Fruit fly (Drosophila melanogaster) whole organism, wandering third instar larva: ENCODE measurements around the gene CG4230.
A peak's percentile ranks its signal among the peaks of the same experiment; 100 is the strongest.

Experiments
- Abd-B ChIP-seq: fragments of >200 bp; optimal IDR thresholded peaks from 2 replicates; lab custom pipeline; 2017; ENCODE audit warnings: missing biosample characterization, missing genetic modification characterization
- CG32264 ChIP-seq: fragments of 200-800 bp; sonication (Bioruptor generic); optimal IDR thresholded peaks from 2 replicates; lab custom pipeline; 2016; ENCODE audit warnings: missing biosample characterization, missing genetic modification characterization
- CG9705 ChIP-seq: fragments of 200-800 bp; sonication (Bioruptor generic); optimal IDR thresholded peaks from 2 replicates; lab custom pipeline; 2018; ENCODE audit warnings: missing biosample characterization, mild to moderate bottlenecking, missing genetic modification characterization
- CrebA ChIP-seq: fragments of 200-800 bp; sonication (Bioruptor generic); optimal IDR thresholded peaks from 2 replicates; lab custom pipeline; 2016; ENCODE audit warnings: missing biosample characterization, mild to moderate bottlenecking, missing genetic modification characterization, borderline replicate concordance
- Dfd ChIP-seq: fragments of >200 bp; optimal IDR thresholded peaks from 2 replicates; lab custom pipeline; 2017; ENCODE audit warnings: missing biosample characterization, missing genetic modification characterization
- Dif ChIP-seq: fragments of 200-275, 200-300 bp; sonication (Bioruptor generic); optimal IDR thresholded peaks from 2 replicates; lab custom pipeline; 2018; ENCODE audit warnings: missing biosample characterization, missing genetic modification characterization; ENCODE audit not compliant: partially characterized antibody
- GATAd ChIP-seq: sonication (Bioruptor generic); optimal IDR thresholded peaks from 2 replicates; lab custom pipeline; 2016; ENCODE audit warnings: missing biosample characterization, missing genetic modification characterization
- HLH106 ChIP-seq: fragments of 200-800 bp; optimal IDR thresholded peaks from 3 replicates; lab custom pipeline; 2019; ENCODE audit warnings: missing biosample characterization, mild to moderate bottlenecking, missing genetic modification characterization, moderate library complexity
- Hnf4 ChIP-seq: fragments of 200-800 bp; sonication (Bioruptor generic); optimal IDR thresholded peaks from 2 replicates; lab custom pipeline; 2016; ENCODE audit warnings: missing biosample characterization, mild to moderate bottlenecking, missing genetic modification characterization
- Hr78 ChIP-seq: fragments of >200 bp; optimal IDR thresholded peaks from 2 replicates; lab custom pipeline; 2017; ENCODE audit warnings: missing biosample characterization, missing genetic modification characterization
- Hr83 ChIP-seq: fragments of 200-300 bp; sonication (Bioruptor generic); optimal IDR thresholded peaks from 2 replicates; lab custom pipeline; 2016; ENCODE audit warnings: missing biosample characterization, mild to moderate bottlenecking, missing genetic modification characterization, moderate library complexity; ENCODE audit not compliant: poor library complexity, severe bottlenecking
- Jra ChIP-seq: sonication (Bioruptor generic); optimal IDR thresholded peaks from 2 replicates; lab custom pipeline; 2016; ENCODE audit warnings: missing biosample characterization, missing genetic modification characterization
- Mio ChIP-seq: sonication (Bioruptor generic); optimal IDR thresholded peaks from 2 replicates; lab custom pipeline; 2016; ENCODE audit warnings: missing biosample characterization, missing genetic modification characterization
- Myc ChIP-seq: fragments of >200 bp; optimal IDR thresholded peaks from 2 replicates; lab custom pipeline; 2017
- N ChIP-seq: fragments of >200 bp; optimal IDR thresholded peaks from 2 replicates; lab custom pipeline; 2018; ENCODE audit warnings: missing biosample characterization, missing external identifiers, missing genetic modification characterization
- OdsH ChIP-seq: fragments of 200-800 bp; sonication (Bioruptor generic); optimal IDR thresholded peaks from 2 replicates; lab custom pipeline; 2016; ENCODE audit warnings: missing biosample characterization, mild to moderate bottlenecking, missing genetic modification characterization
- Rel ChIP-seq, 2 experiments: fragments of 200-800 bp; sonication (Bioruptor generic) in 1 of 2; optimal IDR thresholded peaks; 2 replicates in 1 of 2; 3 replicates in 1 of 2; lab custom pipeline; 2016 to 2019; ENCODE audit warnings: mild to moderate bottlenecking in 2 of 2, missing biosample characterization in 2 of 2, missing genetic modification characterization in 2 of 2, moderate library complexity in 1 of 2
- Sp1 ChIP-seq: fragments of 200-800 bp; sonication (Bioruptor generic); optimal IDR thresholded peaks from 3 replicates; lab custom pipeline; 2019; ENCODE audit warnings: missing biosample characterization, mild to moderate bottlenecking, missing genetic modification characterization, moderate library complexity
- Vsx2 ChIP-seq: fragments of 200-300, 225-300 bp; sonication (Bioruptor generic); optimal IDR thresholded peaks from 2 replicates; lab custom pipeline; 2018; ENCODE audit warnings: missing biosample characterization, missing genetic modification characterization; ENCODE audit not compliant: partially characterized antibody
- br ChIP-seq: fragments of 200-800 bp; sonication (Bioruptor generic); optimal IDR thresholded peaks from 2 replicates; lab custom pipeline; 2016; ENCODE audit warnings: missing biosample characterization, missing genetic modification characterization
- brk ChIP-seq: fragments of 200-800 bp; sonication (Bioruptor generic); optimal IDR thresholded peaks from 2 replicates; lab custom pipeline; 2016; ENCODE audit warnings: missing biosample characterization, mild to moderate bottlenecking, missing genetic modification characterization
- dl ChIP-seq, 2 experiments: fragments of 175-275, 200-275 bp in 1 of 2; fragments of 200-275 bp in 1 of 2; sonication (Bioruptor generic); optimal IDR thresholded peaks; lab custom pipeline; 2018; ENCODE audit warnings: mild to moderate bottlenecking in 2 of 2, missing biosample characterization in 2 of 2, missing genetic modification characterization in 2 of 2, moderate library complexity in 2 of 2; ENCODE audit not compliant: partially characterized antibody in 2 of 2, insufficient read depth in 1 of 2
- dmrt93B ChIP-seq: fragments of 200-800 bp; sonication (Bioruptor generic); optimal IDR thresholded peaks from 2 replicates; lab custom pipeline; 2018; ENCODE audit warnings: missing biosample characterization, mild to moderate bottlenecking, missing genetic modification characterization
- dsf ChIP-seq: sonication (Bioruptor generic); optimal IDR thresholded peaks from 2 replicates; lab custom pipeline; 2016; ENCODE audit warnings: missing biosample characterization, missing genetic modification characterization, borderline replicate concordance
- ey ChIP-seq: fragments of 200-800 bp; sonication (Bioruptor generic); optimal IDR thresholded peaks from 2 replicates; lab custom pipeline; 2016; ENCODE audit warnings: missing biosample characterization, missing genetic modification characterization
- foxo ChIP-seq, 2 experiments: fragments of 200-800 bp; sonication (Bioruptor generic); optimal IDR thresholded peaks; 2 replicates in 1 of 2; 3 replicates in 1 of 2; lab custom pipeline; 2016 to 2017; ENCODE audit warnings: missing biosample characterization in 2 of 2, missing genetic modification characterization in 2 of 2
- fru ChIP-seq: fragments of 200-800 bp; sonication (Bioruptor generic); optimal IDR thresholded peaks from 3 replicates; lab custom pipeline; 2016; ENCODE audit warnings: missing biosample characterization, mild to moderate bottlenecking, missing genetic modification characterization
- h ChIP-seq: fragments of 200-800 bp; sonication (Bioruptor generic); optimal IDR thresholded peaks from 3 replicates; lab custom pipeline; 2016; ENCODE audit warnings: missing biosample characterization, mild to moderate bottlenecking, missing genetic modification characterization
- jim ChIP-seq: fragments of 175-275, 200-325 bp; sonication (Bioruptor generic); optimal IDR thresholded peaks from 2 replicates; lab custom pipeline; 2016; ENCODE audit warnings: missing biosample characterization, mild to moderate bottlenecking, missing genetic modification characterization
- lola ChIP-seq: fragments of >200 bp; optimal IDR thresholded peaks from 2 replicates; lab custom pipeline; 2017; ENCODE audit warnings: missing biosample characterization, missing genetic modification characterization
- pan ChIP-seq: fragments of >200 bp; optimal IDR thresholded peaks from 2 replicates; lab custom pipeline; 2017
- psq ChIP-seq: fragments of 200-800 bp; sonication (Bioruptor generic); optimal IDR thresholded peaks from 3 replicates; lab custom pipeline; 2017; ENCODE audit warnings: missing biosample characterization, mild to moderate bottlenecking, missing genetic modification characterization, moderate library complexity
- rgr ChIP-seq: fragments of 200-800 bp; sonication (Bioruptor generic); optimal IDR thresholded peaks from 3 replicates; lab custom pipeline; 2016; ENCODE audit warnings: missing biosample characterization, mild to moderate bottlenecking, missing genetic modification characterization
- sage ChIP-seq: fragments of 200-800 bp; sonication (Bioruptor generic); optimal IDR thresholded peaks from 2 replicates; lab custom pipeline; 2016; ENCODE audit warnings: missing biosample characterization, mild to moderate bottlenecking, missing genetic modification characterization
- sv ChIP-seq: fragments of 200-800 bp; sonication (Bioruptor generic); optimal IDR thresholded peaks from 3 replicates; lab custom pipeline; 2016; ENCODE audit warnings: missing biosample characterization, missing genetic modification characterization
- tai ChIP-seq: sonication (Bioruptor generic); optimal IDR thresholded peaks from 2 replicates; lab custom pipeline; 2016; ENCODE audit warnings: missing biosample characterization, missing genetic modification characterization
- usp ChIP-seq: fragments of >200 bp; optimal IDR thresholded peaks from 2 replicates; lab custom pipeline; 2017; ENCODE audit warnings: missing biosample characterization, missing genetic modification characterization
- woc ChIP-seq: sonication (Bioruptor generic); optimal IDR thresholded peaks from 2 replicates; lab custom pipeline; 2016; ENCODE audit warnings: missing biosample characterization, mild to moderate bottlenecking, missing genetic modification characterization

CG4230 gene

dm6 chr2L:5100577-5100976 lies 4.5 kb downstream of the CG4230 start, which contains the start of gene Msp300:
Msp300 (plus strand) TSS chr2L:5100877.
- TF ChIP-seq Dif (GFP tag; lab: Kevin White, UChicago), result no peak
- no peak for TF ChIP-seq Jra (GFP tag; lab: Kevin White, UChicago)
- no peak for TF ChIP-seq foxo (GFP tag; optimal IDR thresholded peaks at IDR 0.05; lab: Kevin White, UChicago)
- no peak for TF ChIP-seq CG9705 (GFP tag; lab: Kevin White, UChicago)
- no peak for TF ChIP-seq br (GFP tag; lab: Kevin White, UChicago)
- no peak for TF ChIP-seq Myc (lab: Kevin White, UChicago)

- no peak for TF ChIP-seq dl (GFP tag; optimal IDR thresholded peaks at IDR 0.05; lab: Kevin White, UChicago; ENCODE audit: insufficient read depth in 1 of 2, partially characterized antibody in 2 of 2)
- no peak for TF ChIP-seq GATAd (GFP tag; lab: Kevin White, UChicago)
- TF ChIP-seq Hnf4, result no peak
- TF ChIP-seq dmrt93B (GFP tag; lab: Kevin White, UChicago), result no peak
- TF ChIP-seq jim, result no peak
- no peak for TF ChIP-seq Abd-B (GFP tag; lab: Kevin White, UChicago)
- no peak for TF ChIP-seq rgr (GFP tag; lab: Kevin White, UChicago)
- TF ChIP-seq Hr78 (GFP tag; lab: Kevin White, UChicago), result no peak
- no peak for TF ChIP-seq Mio (GFP tag; lab: Kevin White, UChicago)
- no peak for TF ChIP-seq Dfd
- TF ChIP-seq, all 38 proteins: peak for 0
Observed at dm6 chr2L:5103733-5104132, 7.7 kb downstream of the CG4230 start.

- peak; percentile 78 for TF ChIP-seq Dif (GFP tag; lab: Kevin White, UChicago)
- TF ChIP-seq tai (GFP tag; lab: Kevin White, UChicago), result peak; percentile 96
- TF ChIP-seq N, result no peak
- TF ChIP-seq CG9705 (GFP tag; lab: Kevin White, UChicago), result peak; percentile 80
- no peak for TF ChIP-seq usp (GFP tag; lab: Kevin White, UChicago)
- TF ChIP-seq Hr83 (GFP tag; lab: Kevin White, UChicago), result peak; percentile 74
- TF ChIP-seq OdsH (GFP tag; lab: Kevin White, UChicago), result peak; percentile 99
- peak; percentile 87 for TF ChIP-seq GATAd (GFP tag; lab: Kevin White, UChicago)
- peak; percentile 93 for TF ChIP-seq HLH106 (tag; lab: Kevin White, UChicago)
- TF ChIP-seq psq (GFP tag; lab: Kevin White, UChicago), result peak; percentile 97
- peak; percentile 79 to 80 for TF ChIP-seq dl (GFP tag; optimal IDR thresholded peaks at IDR 0.05; lab: Kevin White, UChicago; ENCODE audit: insufficient read depth in 1 of 2, partially characterized antibody in 2 of 2)
- TF ChIP-seq jim, result no peak
- TF ChIP-seq sv (GFP tag; lab: Kevin White, UChicago), result peak; percentile 95
- peak; percentile 96 for TF ChIP-seq Hnf4
- peak; percentile 85 to 99 for TF ChIP-seq foxo (GFP tag; optimal IDR thresholded peaks at IDR 0.05; lab: Kevin White, UChicago)
- peak; percentile 74 for TF ChIP-seq sage (GFP tag; lab: Kevin White, UChicago)
- TF ChIP-seq CG32264 (GFP tag; lab: Kevin White, UChicago), result peak; percentile 89
- peak; percentile 90 for TF ChIP-seq dmrt93B (GFP tag; lab: Kevin White, UChicago)
- no peak for TF ChIP-seq lola (GFP tag; lab: Kevin White, UChicago)
- peak; percentile 87 for TF ChIP-seq Dfd
- peak; percentile 67 for TF ChIP-seq Rel (GFP tag; optimal IDR thresholded peaks at IDR 0.05; lab: Kevin White, UChicago)
- peak; percentile 25 for TF ChIP-seq Rel (tag; optimal IDR thresholded peaks at IDR 0.05; lab: Kevin White, UChicago)
- no peak for TF ChIP-seq CrebA (GFP tag; lab: Kevin White, UChicago)
- TF ChIP-seq ey (GFP tag; lab: Kevin White, UChicago), result peak; percentile 99
- TF ChIP-seq Mio (GFP tag; lab: Kevin White, UChicago), result peak; percentile 90
- peak; percentile 98 for TF ChIP-seq br (GFP tag; lab: Kevin White, UChicago)
- TF ChIP-seq Vsx2 (GFP tag; lab: Kevin White, UChicago), result no peak
- TF ChIP-seq Hr78 (GFP tag; lab: Kevin White, UChicago), result no peak
- TF ChIP-seq Jra (GFP tag; lab: Kevin White, UChicago), result peak; percentile 97
- no peak for TF ChIP-seq Myc (lab: Kevin White, UChicago)
- peak; percentile 92 for TF ChIP-seq brk
- TF ChIP-seq Sp1, result peak; percentile 96
- TF ChIP-seq woc, result peak; percentile 95
- TF ChIP-seq fru (GFP tag; lab: Kevin White, UChicago), result peak; percentile 99
- peak; percentile 79 for TF ChIP-seq dsf (GFP tag; lab: Kevin White, UChicago)
- no peak for TF ChIP-seq Abd-B (GFP tag; lab: Kevin White, UChicago)
- TF ChIP-seq rgr (GFP tag; lab: Kevin White, UChicago), result peak; percentile 98
- peak; percentile 98 for TF ChIP-seq h
- no peak for TF ChIP-seq pan
Observed at dm6 chr2L:5107626-5108272, 11.7 kb downstream of the CG4230 start.
